Worm (Caenorhabditis elegans): ENCODE results near the gene clec-72.

Gene clec-72

DNA sequence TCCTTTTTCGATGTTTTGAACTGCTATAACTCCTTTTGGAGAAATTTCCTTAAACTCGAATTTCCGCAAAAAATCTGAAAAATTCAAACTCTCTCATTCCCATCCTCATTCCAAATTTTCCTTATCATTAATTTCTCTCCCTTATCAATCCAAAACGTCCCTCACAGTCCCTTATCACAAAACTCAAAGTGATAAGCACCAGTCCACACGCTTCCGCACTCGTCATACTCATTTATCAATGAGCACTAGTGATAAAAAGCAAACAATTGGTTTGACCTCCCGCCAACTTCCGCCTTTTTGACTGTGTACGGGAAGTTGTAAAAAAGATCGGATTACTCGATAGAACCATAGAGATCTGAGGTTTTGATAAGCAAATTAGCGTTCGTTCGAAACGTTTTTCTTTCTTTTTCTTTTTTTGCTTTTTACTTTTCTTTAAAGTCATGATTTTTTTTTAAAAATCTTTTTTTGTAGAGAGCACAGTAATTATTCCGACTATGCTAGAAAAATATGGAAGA lies 44.1 kb downstream of the clec-72 start, which contains the start of gene clec-78 (continued):
- TF ChIP-seq fkh-10 (GFP tag; optimal IDR thresholded peaks at IDR 0.05) (no peak), nhr-85 (tag) (no peak), pqm-1 (tag; optimal IDR thresholded peaks at IDR 0.05) (peak; percentile 98), mdl-1 (tag; optimal IDR thresholded peaks at IDR 0.05) (peak in 1 of 2 experiments; percentile 45), pax-3 (tag; optimal IDR thresholded peaks at IDR 0.05) (peak; percentile 67), nhr-84 (tag; optimal IDR thresholded peaks at IDR 0.05) (no peak)

DNA sequence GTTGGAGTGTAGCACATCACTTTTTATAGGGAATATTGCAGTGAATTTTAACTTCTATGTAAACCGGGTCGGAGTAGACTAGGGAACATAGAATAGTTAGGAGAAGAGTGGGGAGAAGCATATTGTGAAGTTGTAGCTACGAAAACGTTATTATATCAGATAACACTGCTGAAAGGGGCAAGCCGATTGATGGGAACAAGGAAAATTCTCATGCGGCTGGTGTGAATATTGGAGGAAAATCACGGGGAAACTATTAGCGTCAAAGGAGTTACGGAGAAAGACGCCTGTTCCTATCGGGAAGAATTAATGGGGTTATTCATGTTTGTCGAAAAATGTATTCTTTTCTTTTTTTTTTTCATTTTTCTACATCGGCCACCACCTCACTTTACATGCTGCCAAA lies 48.7 kb downstream of the clec-72 start, which contains the start of gene F47C12.6:
Gene F47C12.6, minus strand, starts transcription at position 101 of the 400 bp plus-strand sequence.
- no peak for TF ChIP-seq snu-23 (GFP tag; optimal IDR thresholded peaks at IDR 0.05)
- no peak for TF ChIP-seq hpl-2 (GFP tag; optimal IDR thresholded peaks at IDR 0.05)
- no peak for TF ChIP-seq lir-3 (tag; optimal IDR thresholded peaks at IDR 0.05; ENCODE audit: poor library complexity)
- no peak for TF ChIP-seq rnt-1 (tag; optimal IDR thresholded peaks at IDR 0.05)
- no peak for TF ChIP-seq nhr-84 (tag; optimal IDR thresholded peaks at IDR 0.05)
- TF ChIP-seq nhr-47 (tag; optimal IDR thresholded peaks at IDR 0.05) = no peak
- no peak for TF ChIP-seq mef-2 (tag; optimal IDR thresholded peaks at IDR 0.05)
- TF ChIP-seq unc-86 (tag; optimal IDR thresholded peaks at IDR 0.05) = no peak
- TF ChIP-seq isw-1 (GFP tag; IDR thresholded peaks at IDR 0.05) = no peak
- no peak for TF ChIP-seq pax-3 (tag; optimal IDR thresholded peaks at IDR 0.05)
- TF ChIP-seq snpc-4 (tag; optimal IDR thresholded peaks at IDR 0.05) = no peak
- no peak for TF ChIP-seq unc-130 (tag; optimal IDR thresholded peaks at IDR 0.05)
- TF ChIP-seq lin-39 (tag; optimal IDR thresholded peaks at IDR 0.05) = no peak
- TF ChIP-seq fkh-8 (tag; optimal IDR thresholded peaks at IDR 0.05) = no peak
- TF ChIP-seq efl-1 (optimal IDR thresholded peaks at IDR 0.05) = no peak
- no peak for TF ChIP-seq efl-1 (GFP tag; optimal IDR thresholded peaks at IDR 0.05 in 1 of 2)
- no peak for TF ChIP-seq sox-4 (tag; optimal IDR thresholded peaks at IDR 0.05)

DNA sequence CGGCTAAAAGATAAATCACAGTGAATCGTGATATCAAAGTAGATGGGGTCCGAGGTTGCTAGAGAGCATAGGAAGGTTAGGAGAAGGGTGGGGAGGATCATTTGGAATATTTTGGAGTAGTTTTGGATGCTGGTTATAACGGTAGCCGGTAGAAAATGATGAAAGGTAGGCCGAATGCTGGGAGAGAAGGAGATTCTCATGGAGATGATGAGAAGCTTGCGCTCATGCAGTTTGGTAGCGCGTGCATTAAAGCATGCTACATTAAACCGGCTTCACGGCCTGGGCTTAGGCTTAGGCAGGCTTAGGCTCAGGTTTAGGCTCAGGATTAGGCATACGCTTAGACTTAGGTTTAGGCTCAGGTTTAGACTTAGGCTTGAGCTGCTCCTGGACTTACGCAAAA lies 49.7 kb downstream of the clec-72 start, which contains the start of gene F47C12.13:
Gene F47C12.13, minus strand, starts transcription at position 101 of the 400 bp plus-strand sequence.
- TF ChIP-seq snpc-4 (tag; optimal IDR thresholded peaks at IDR 0.05) = no peak
- TF ChIP-seq lin-15B (tag; optimal IDR thresholded peaks at IDR 0.05) = no peak
- TF ChIP-seq nhr-71 (tag; optimal IDR thresholded peaks at IDR 0.05) = no peak
- TF ChIP-seq mab-9 (GFP tag; IDR thresholded peaks at IDR 0.05) = no peak
- TF ChIP-seq blmp-1 (tag; optimal IDR thresholded peaks at IDR 0.05) = no peak
- TF ChIP-seq tlp-1 (tag; optimal IDR thresholded peaks at IDR 0.05) = no peak
- TF ChIP-seq lin-13 (GFP tag; optimal IDR thresholded peaks at IDR 0.05) = no peak
- no peak for TF ChIP-seq C16A3.4 (tag; optimal IDR thresholded peaks at IDR 0.05)
- no peak for TF ChIP-seq nhr-47 (tag; optimal IDR thresholded peaks at IDR 0.05)
- TF ChIP-seq nhr-85 (tag) = no peak
- no peak for TF ChIP-seq dpl-1 (GFP tag; optimal IDR thresholded peaks at IDR 0.05)
- TF ChIP-seq zip-4 (GFP tag; optimal IDR thresholded peaks at IDR 0.05) = no peak
- TF ChIP-seq mdl-1 (tag; optimal IDR thresholded peaks at IDR 0.05) = no peak
- TF ChIP-seq lin-39 (tag; optimal IDR thresholded peaks at IDR 0.05) = no peak
- TF ChIP-seq lin-14 (GFP tag; optimal IDR thresholded peaks at IDR 0.05) = no peak

DNA sequence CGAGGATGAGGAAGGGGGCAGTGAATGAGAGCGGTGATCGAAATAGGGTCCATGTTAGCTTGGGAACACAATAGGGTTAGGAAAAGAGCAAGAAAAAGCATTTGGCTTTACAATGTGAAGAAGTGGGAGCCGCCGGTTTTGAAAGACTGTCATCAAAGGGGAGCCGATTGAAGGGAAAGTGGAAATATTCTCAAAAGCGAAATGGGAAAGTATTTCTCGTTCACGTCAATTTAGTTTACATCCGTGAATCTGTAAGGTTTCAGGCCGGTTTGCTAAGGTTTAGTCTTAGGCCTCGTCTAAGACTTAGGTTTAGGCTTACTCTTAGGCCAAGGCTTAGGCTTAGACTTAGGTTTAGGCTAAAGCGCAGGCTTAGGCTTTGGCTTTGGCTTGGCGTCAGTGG lies 50.8 kb downstream of the clec-72 start, which contains the start of gene F47C12.7:
Gene F47C12.7, minus strand, starts transcription at position 101 of the 400 bp plus-strand sequence.
- no peak for TF ChIP-seq hlh-17 (GFP tag; optimal IDR thresholded peaks at IDR 0.05; ENCODE audit: borderline replicate concordance)
- no peak for TF ChIP-seq efl-1 (optimal IDR thresholded peaks at IDR 0.05)
- TF ChIP-seq efl-1 (GFP tag; optimal IDR thresholded peaks at IDR 0.05 in 1 of 2) = peak in 1 of 2 experiments; percentile 60

All from whole organism, L1 larva.